Fruit fly (Drosophila melanogaster): ENCODE measurements around the gene spn-A.

spn-A gene

DNA sequence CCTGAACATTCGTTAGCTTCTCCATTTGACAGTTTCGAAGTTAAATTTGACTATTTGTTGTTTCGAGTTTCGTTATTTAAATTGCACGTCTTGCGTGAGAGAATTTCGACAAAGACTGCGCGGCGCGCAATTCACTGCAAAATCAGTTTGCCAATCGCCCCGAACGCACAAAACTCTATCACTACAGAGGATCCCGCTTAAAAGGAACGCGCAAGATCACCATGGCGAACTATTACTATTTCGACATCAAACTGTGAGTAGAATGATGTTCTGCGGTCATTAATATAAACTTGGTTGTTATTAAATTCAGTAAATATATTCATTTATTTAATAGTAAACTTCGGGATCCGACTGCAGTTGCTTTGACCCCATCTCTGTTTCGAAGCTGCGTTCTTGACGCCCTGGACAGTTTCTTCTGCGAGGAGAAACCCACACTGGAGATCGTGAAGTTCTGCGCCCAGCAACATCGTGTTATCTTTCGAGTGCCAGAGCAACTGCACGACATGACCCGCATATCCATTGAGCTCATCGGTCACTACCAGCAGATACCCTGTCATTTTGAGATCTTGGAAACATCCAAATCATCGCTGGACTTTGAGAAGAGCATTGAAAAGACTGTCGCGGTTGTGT is at the start of gene spn-A, which contains the start of gene Rpp14b (continued):
- TF ChIP-seq ftz-f1 (GFP tag; optimal IDR thresholded peaks at IDR 0.05) (no peak), ERR (GFP tag; optimal IDR thresholded peaks at IDR 0.05) (no peak), Kr (GFP tag; optimal IDR thresholded peaks at IDR 0.05) (no peak), CG5953 (GFP tag; IDR thresholded peaks at IDR 0.05) (0 out of 2 replicates have a peak, but pooled peaks have one; percentile 4), Doc3 (GFP tag; IDR thresholded peaks at IDR 0.05; ENCODE audit: partially characterized antibody) (0 out of 3 replicates have a peak, but pooled peaks have one; percentile 7), jigr1 (GFP tag; IDR thresholded peaks at IDR 0.05) (no peak), lbe (GFP tag; optimal IDR thresholded peaks at IDR 0.05) (no peak), Vsx1 (GFP tag; optimal IDR thresholded peaks at IDR 0.05) (no peak), zen2 (GFP tag; IDR thresholded peaks at IDR 0.05; ENCODE audit: partially characterized antibody) (no peak), BEAF-32 (GFP tag; optimal IDR thresholded peaks at IDR 0.05) (peak; percentile 33), pum (GFP tag; optimal IDR thresholded peaks at IDR 0.05) (no peak), CG18011 (GFP tag; optimal IDR thresholded peaks at IDR 0.05) (no peak), ewg (GFP tag; optimal IDR thresholded peaks at IDR 0.05) (no peak), dimm (GFP tag; IDR thresholded peaks at IDR 0.05) (no peak), E2f2 (GFP tag; IDR thresholded peaks at IDR 0.05) (peak; percentile 56), usp (GFP tag; optimal IDR thresholded peaks at IDR 0.05) (no peak), croc (GFP tag; conservative IDR thresholded peaks at IDR 0.05) (no peak), CG3847 (GFP tag; IDR thresholded peaks at IDR 0.05) (peak; percentile 37; the same call in 1 of the 2 replicates), Fer3 (tag; optimal IDR thresholded peaks at IDR 0.05) (no peak), ranshi (GFP tag; IDR thresholded peaks at IDR 0.05) (no peak), vvl (GFP tag; IDR thresholded peaks at IDR 0.05) (peak; percentile 48; the same call in 1 of the 2 replicates), cato (GFP tag; optimal IDR thresholded peaks at IDR 0.05; ENCODE audit: borderline replicate concordance) (no peak), Neu2 (GFP tag; optimal IDR thresholded peaks at IDR 0.05; ENCODE audit: borderline replicate concordance) (no peak), gro (GFP tag; optimal IDR thresholded peaks at IDR 0.05) (no peak), NFAT (GFP tag; IDR thresholded peaks at IDR 0.05) (0 out of 2 replicates have a peak, but pooled peaks have one; percentile 11), chif (GFP tag; optimal IDR thresholded peaks at IDR 0.05) (no peak), ken (GFP tag; IDR thresholded peaks at IDR 0.05) (peak; percentile 29; the same call in 1 of the 3 replicates), MESR4 (GFP tag; optimal IDR thresholded peaks at IDR 0.05) (peak; percentile 48), CG3065 (GFP tag; optimal IDR thresholded peaks at IDR 0.05) (no peak), Bgb (GFP tag; IDR thresholded peaks at IDR 0.05; ENCODE audit: partially characterized antibody) (0 out of 2 replicates have a peak, but pooled peaks have one; percentile 13), CG15696 (tag; optimal IDR thresholded peaks at IDR 0.05) (peak; percentile 15), CG4617 (GFP tag; optimal IDR thresholded peaks at IDR 0.05; ENCODE audit: borderline replicate concordance) (no peak), ci (GFP tag; IDR thresholded peaks at IDR 0.05) (peak; percentile 43; the same call in 2 of the 3 replicates), CG13775 (GFP tag; optimal IDR thresholded peaks at IDR 0.05) (peak; percentile 40), sisA (GFP tag; IDR thresholded peaks at IDR 0.05) (peak; percentile 25; the same call in 1 of the 2 replicates), CG6689 (GFP tag; IDR thresholded peaks at IDR 0.05) (no peak), Dek (tag; optimal IDR thresholded peaks at IDR 0.05) (peak; percentile 17), B-H2 (GFP tag; optimal IDR thresholded peaks at IDR 0.05) (peak; percentile 46), CG15479 (GFP tag; optimal IDR thresholded peaks at IDR 0.05) (peak; percentile 81), YL-1 (GFP tag; optimal IDR thresholded peaks at IDR 0.05) (peak; percentile 43), prd (optimal IDR thresholded peaks at IDR 0.05) (no peak), prd (GFP tag; IDR thresholded peaks at IDR 0.05) (peak; percentile 56; the same call in 2 of the 3 replicates), grau (tag; optimal IDR thresholded peaks at IDR 0.05) (peak; percentile 97), CTCF (GFP tag; optimal IDR thresholded peaks at IDR 0.05) (no peak), slbo (GFP tag; IDR thresholded peaks at IDR 0.05) (peak; percentile 79), CG1602 (GFP tag; optimal IDR thresholded peaks at IDR 0.05) (peak; percentile 19), tap (tag; optimal IDR thresholded peaks at IDR 0.05) (no peak), sd (tag; optimal IDR thresholded peaks at IDR 0.05) (no peak), Gug (GFP tag; IDR thresholded peaks at IDR 0.05) (peak; percentile 53; the same call in 2 of the 4 replicates), lmd (GFP tag; IDR thresholded peaks at IDR 0.05) (peak; percentile 29; the same call in 1 of the 2 replicates)
